Worm (Caenorhabditis elegans) whole organism, L3 larva: Measurements from ENCODE around the gene mboa-7.

ENCODE experiments used
- ZK546.5 ChIP-seq: sonication (generic microtip); optimal IDR thresholded peaks from 2 replicates; lab custom pipeline; 2017; ENCODE audit warnings: missing biosample characterization, missing genetic modification characterization
- fos-1 ChIP-seq: fragments of 150-350 bp; optimal IDR thresholded peaks from 2 replicates; lab custom pipeline; 2014; ENCODE audit warnings: missing biosample characterization, missing genetic modification characterization
- lin-39 ChIP-seq: fragments of 150-350 bp; optimal IDR thresholded peaks from 2 replicates; lab custom pipeline; 2018; ENCODE audit warnings: missing biosample characterization, missing genetic modification reagents, missing genetic modification characterization
- nhr-11 ChIP-seq: fragments of 150-350 bp; optimal IDR thresholded peaks from 2 replicates; lab custom pipeline; 2014; ENCODE audit warnings: missing biosample characterization, missing genetic modification characterization
- pha-4 ChIP-seq: fragments of 150-350 bp; optimal IDR thresholded peaks from 2 replicates; lab custom pipeline; 2014; ENCODE audit warnings: missing biosample characterization, missing genetic modification reagents, missing genetic modification characterization
- unc-62 ChIP-seq: fragments of 150-350 bp; sonication (generic microtip); optimal IDR thresholded peaks from 4 replicates; lab custom pipeline; 2014; ENCODE audit warnings: missing biosample characterization, missing genetic modification reagents, missing genetic modification characterization

ce11 chrX:10556764-10557163 lies 32.4 kb upstream of the mboa-7 start:
- no peak for TF ChIP-seq pha-4 (tag; lab: Kevin White, UChicago)
- TF ChIP-seq lin-39 (tag; lab: Kevin White, UChicago): no peak
- no peak for TF ChIP-seq ZK546.5 (tag; lab: Kevin White, UChicago)
- TF ChIP-seq unc-62 (GFP tag; lab: Kevin White, UChicago): no peak
- no peak for TF ChIP-seq nhr-11
- no peak for TF ChIP-seq fos-1 (tag; lab: Kevin White, UChicago)
